Worm (Caenorhabditis elegans): ENCODE results near the gene cnc-10.

Gene cnc-10

ce11 chrV:11220936-11221335, 37.9 kb downstream of the cnc-10 start, which contains the start of gene T19B10.2:
Gene T19B10.2, plus strand, starts transcription at chrV:11221302.
- TF ChIP-seq scrt-1 (GFP tag; IDR thresholded peaks at IDR 0.05) (no peak), tra-4 (tag; optimal IDR thresholded peaks at IDR 0.05) (no peak), tbx-37 (GFP tag; conservative IDR thresholded peaks at IDR 0.05) (no peak), hmbx-1 (tag; optimal IDR thresholded peaks at IDR 0.05) (no peak), ama-1 (optimal IDR thresholded peaks at IDR 0.05) (no peak), ets-7 (tag; optimal IDR thresholded peaks at IDR 0.05) (no peak), tbx-11 (GFP tag; IDR thresholded peaks at IDR 0.05) (no peak), pes-1 (GFP tag; IDR thresholded peaks at IDR 0.05) (no peak), aly-1 (tag; optimal IDR thresholded peaks at IDR 0.05) (no peak), hmg-4 (GFP tag; optimal IDR thresholded peaks at IDR 0.05) (no peak)

ce11 chrV:11223698-11224097, 40.7 kb downstream of the cnc-10 start:
- TF ChIP-seq hnd-1 (tag; optimal IDR thresholded peaks at IDR 0.05) = no peak
- TF ChIP-seq scrt-1 (GFP tag; IDR thresholded peaks at IDR 0.05) = no peak
- no peak for TF ChIP-seq tbx-37 (GFP tag; conservative IDR thresholded peaks at IDR 0.05)
- no peak for TF ChIP-seq ama-1 (optimal IDR thresholded peaks at IDR 0.05)
- TF ChIP-seq tra-4 (tag; optimal IDR thresholded peaks at IDR 0.05) = no peak
- TF ChIP-seq B0310.2 (tag; optimal IDR thresholded peaks at IDR 0.05) = no peak
- TF ChIP-seq pes-1 (GFP tag; IDR thresholded peaks at IDR 0.05) = no peak

ce11 chrV:11225981-11226380, 43.0 kb downstream of the cnc-10 start, which contains the start of gene bgal-1:
Gene bgal-1, minus strand, starts transcription at chrV:11226018.
- no peak for TF ChIP-seq scrt-1 (GFP tag; IDR thresholded peaks at IDR 0.05)
- no peak for TF ChIP-seq aly-1 (tag; optimal IDR thresholded peaks at IDR 0.05)
- TF ChIP-seq hmbx-1 (tag; optimal IDR thresholded peaks at IDR 0.05) = no peak
- no peak for TF ChIP-seq hnd-1 (tag; optimal IDR thresholded peaks at IDR 0.05)
- TF ChIP-seq tbx-37 (GFP tag; conservative IDR thresholded peaks at IDR 0.05) = no peak
- TF ChIP-seq B0310.2 (tag; optimal IDR thresholded peaks at IDR 0.05) = no peak
- no peak for TF ChIP-seq tra-4 (tag; optimal IDR thresholded peaks at IDR 0.05)
- TF ChIP-seq flt-1 (GFP tag; IDR thresholded peaks at IDR 0.05) = no peak
- TF ChIP-seq F13C5.2 (tag; optimal IDR thresholded peaks at IDR 0.05) = no peak
- no peak for TF ChIP-seq tbx-11 (GFP tag; IDR thresholded peaks at IDR 0.05)
- TF ChIP-seq hmg-4 (GFP tag; optimal IDR thresholded peaks at IDR 0.05) = no peak
- no peak for TF ChIP-seq ceh-36 (tag; optimal IDR thresholded peaks at IDR 0.05)
- TF ChIP-seq sea-1 (GFP tag; conservative IDR thresholded peaks at IDR 0.05) = no peak
- TF ChIP-seq ama-1 (optimal IDR thresholded peaks at IDR 0.05) = no peak
- no peak for TF ChIP-seq ceh-13 (GFP tag; optimal IDR thresholded peaks at IDR 0.05)
- no peak for TF ChIP-seq pes-1 (GFP tag; IDR thresholded peaks at IDR 0.05)
- TF ChIP-seq ets-7 (tag; optimal IDR thresholded peaks at IDR 0.05) = no peak

- TF ChIP-seq F13C5.2 (tag; optimal IDR thresholded peaks at IDR 0.05) (peak; percentile 39), tbx-37 (GFP tag; conservative IDR thresholded peaks at IDR 0.05) (0 out of 2 replicates have a peak, but pooled peaks have one; percentile 11), ama-1 (optimal IDR thresholded peaks at IDR 0.05) (no peak), hmbx-1 (tag; optimal IDR thresholded peaks at IDR 0.05) (no peak), ceh-13 (GFP tag; optimal IDR thresholded peaks at IDR 0.05) (no peak), hmg-4 (GFP tag; optimal IDR thresholded peaks at IDR 0.05) (peak; percentile 60)
Observed at ce11 chrV:11228653-11229173, 45.7 kb downstream of the cnc-10 start, which contains the start of gene pqn-70. Gene pqn-70, minus strand, starts transcription at chrV:11228703.

ce11 chrV:11231177-11231576, 48.2 kb downstream of the cnc-10 start:
- TF ChIP-seq flt-1 (GFP tag; IDR thresholded peaks at IDR 0.05) (no peak), B0310.2 (tag; optimal IDR thresholded peaks at IDR 0.05) (no peak), aly-1 (tag; optimal IDR thresholded peaks at IDR 0.05) (no peak), ceh-36 (tag; optimal IDR thresholded peaks at IDR 0.05) (no peak)
